Worm (Caenorhabditis elegans): ENCODE measurements around the gene K01H12.4.

The K01H12.4 gene

ce11 chrIV:9690644-9691043, 22.2 kb upstream of the K01H12.4 start, which contains the start of gene sdz-36:
sdz-36 (plus strand) TSS chrIV:9690944.
- TF ChIP-seq ets-5 (GFP tag; IDR thresholded peaks at IDR 0.05) (no peak), mab-9 (GFP tag; IDR thresholded peaks at IDR 0.05) (no peak), lin-13 (GFP tag; optimal IDR thresholded peaks at IDR 0.05) (no peak), nhr-11 (tag; optimal IDR thresholded peaks at IDR 0.05) (no peak), ceh-90 (tag; optimal IDR thresholded peaks at IDR 0.05) (no peak), lin-15B (tag; optimal IDR thresholded peaks at IDR 0.05) (no peak), ces-1 (GFP tag; optimal IDR thresholded peaks at IDR 0.05) (no peak), sup-37 (GFP tag; optimal IDR thresholded peaks at IDR 0.05) (no peak), aha-1 (tag; optimal IDR thresholded peaks at IDR 0.05) (no peak), F16B12.6 (tag; optimal IDR thresholded peaks at IDR 0.05) (no peak), blmp-1 (tag; optimal IDR thresholded peaks at IDR 0.05) (no peak), nhr-90 (tag; optimal IDR thresholded peaks at IDR 0.05; ENCODE audit: poor library complexity) (no peak), grh-1 (GFP tag; IDR thresholded peaks at IDR 0.05) (no peak), nhr-84 (tag; optimal IDR thresholded peaks at IDR 0.05) (no peak), mep-1 (tag; optimal IDR thresholded peaks at IDR 0.05) (no peak), nhr-20 (tag; optimal IDR thresholded peaks at IDR 0.05) (no peak), zag-1 (tag; optimal IDR thresholded peaks at IDR 0.05) (no peak), ceh-82 (tag; optimal IDR thresholded peaks at IDR 0.05) (no peak), snu-23 (GFP tag; optimal IDR thresholded peaks at IDR 0.05) (no peak), efl-1 (optimal IDR thresholded peaks at IDR 0.05) (no peak), efl-1 (GFP tag; optimal IDR thresholded peaks at IDR 0.05 in 1 of 2) (no peak)

- TF ChIP-seq snu-23 (GFP tag; optimal IDR thresholded peaks at IDR 0.05) (no peak), unc-86 (tag; optimal IDR thresholded peaks at IDR 0.05) (no peak), efl-3 (GFP tag; optimal IDR thresholded peaks at IDR 0.05) (no peak), nhr-237 (tag; optimal IDR thresholded peaks at IDR 0.05) (no peak), sox-4 (tag; optimal IDR thresholded peaks at IDR 0.05) (no peak), elt-3 (tag; optimal IDR thresholded peaks at IDR 0.05) (no peak), blmp-1 (tag; optimal IDR thresholded peaks at IDR 0.05) (no peak), nhr-76 (tag; optimal IDR thresholded peaks at IDR 0.05) (no peak), mdl-1 (tag; optimal IDR thresholded peaks at IDR 0.05) (no peak), tbx-2 (tag; optimal IDR thresholded peaks at IDR 0.05) (no peak), jun-1 (tag; optimal IDR thresholded peaks at IDR 0.05) (no peak), C04F5.9 (tag; optimal IDR thresholded peaks at IDR 0.05) (no peak), lsy-2 (tag; optimal IDR thresholded peaks at IDR 0.05) (no peak), lin-13 (GFP tag; optimal IDR thresholded peaks at IDR 0.05) (no peak)
Observed at ce11 chrIV:9692874-9693273, 20.0 kb upstream of the K01H12.4 start, which contains the start of gene twk-9. twk-9 (plus strand) TSS chrIV:9693174.

- no peak for TF ChIP-seq nhr-47 (tag; optimal IDR thresholded peaks at IDR 0.05)
- TF ChIP-seq nhr-76 (tag; optimal IDR thresholded peaks at IDR 0.05) = no peak
- TF ChIP-seq alr-1 (tag; optimal IDR thresholded peaks at IDR 0.05; ENCODE audit: borderline replicate concordance) = no peak
- TF ChIP-seq pax-3 (tag; optimal IDR thresholded peaks at IDR 0.05) = no peak
- no peak for TF ChIP-seq nhr-237 (tag; optimal IDR thresholded peaks at IDR 0.05)
- no peak for TF ChIP-seq unc-130 (tag; optimal IDR thresholded peaks at IDR 0.05)
- TF ChIP-seq mab-9 (GFP tag; IDR thresholded peaks at IDR 0.05) = no peak
- TF ChIP-seq elt-2 (tag; optimal IDR thresholded peaks at IDR 0.05) = no peak
- no peak for TF ChIP-seq efl-3 (GFP tag; optimal IDR thresholded peaks at IDR 0.05)
- TF ChIP-seq tbx-2 (tag; optimal IDR thresholded peaks at IDR 0.05) = no peak
- TF ChIP-seq nhr-71 (tag; optimal IDR thresholded peaks at IDR 0.05) = no peak
- no peak for TF ChIP-seq lir-3 (tag; optimal IDR thresholded peaks at IDR 0.05; ENCODE audit: poor library complexity)
- TF ChIP-seq nhr-84 (tag; optimal IDR thresholded peaks at IDR 0.05) = no peak
- no peak for TF ChIP-seq dsc-1 (tag; optimal IDR thresholded peaks at IDR 0.05)
- no peak for TF ChIP-seq unc-98 (GFP tag; IDR thresholded peaks at IDR 0.05)
- TF ChIP-seq sptf-1 (tag; optimal IDR thresholded peaks at IDR 0.05) = no peak
Observed at ce11 chrIV:9696513-9696912, 16.4 kb upstream of the K01H12.4 start.

Data from whole organism, L1 larva.